Fruit fly (Drosophila melanogaster) whole organism, adult: ENCODE results near the gene Nph.

Source experiments
- CG1620 ChIP-seq: fragments of 200-800 bp; sonication (Bioruptor generic); optimal IDR thresholded peaks from 2 replicates; lab custom pipeline; 2016; ENCODE audit warnings: missing biosample characterization, missing genetic modification characterization
- CG33017 ChIP-seq: fragments of 200-800 bp; sonication (Bioruptor generic); optimal IDR thresholded peaks from 2 replicates; lab custom pipeline; 2018; ENCODE audit warnings: missing biosample characterization, mild to moderate bottlenecking, missing genetic modification characterization, moderate library complexity
- Clk ChIP-seq: fragments of 200-800 bp; sonication (Bioruptor generic); optimal IDR thresholded peaks from 2 replicates; lab custom pipeline; 2017; ENCODE audit warnings: missing biosample characterization, missing genetic modification characterization
- cic ChIP-seq: fragments of 200-800 bp; sonication (Bioruptor generic); optimal IDR thresholded peaks from 2 replicates; lab custom pipeline; 2017; ENCODE audit warnings: missing biosample characterization, mild to moderate bottlenecking, missing genetic modification characterization, moderate library complexity
- cnc ChIP-seq, 2 experiments: fragments of >200 bp; optimal IDR thresholded peaks; 2 replicates each; lab custom pipeline; 2017
- kay ChIP-seq: fragments of 200-800 bp; sonication (Bioruptor generic); peaks from one replicate; lab custom pipeline; 2016; ENCODE audit warnings: missing biosample characterization, missing genetic modification characterization, borderline replicate concordance
- pad ChIP-seq: fragments of 200-800 bp; sonication (Bioruptor generic); optimal IDR thresholded peaks from 3 replicates; lab custom pipeline; 2017; ENCODE audit warnings: missing biosample characterization, missing genetic modification characterization, mild to moderate bottlenecking, moderate library complexity, missing genetic modification reagents

DNA sequence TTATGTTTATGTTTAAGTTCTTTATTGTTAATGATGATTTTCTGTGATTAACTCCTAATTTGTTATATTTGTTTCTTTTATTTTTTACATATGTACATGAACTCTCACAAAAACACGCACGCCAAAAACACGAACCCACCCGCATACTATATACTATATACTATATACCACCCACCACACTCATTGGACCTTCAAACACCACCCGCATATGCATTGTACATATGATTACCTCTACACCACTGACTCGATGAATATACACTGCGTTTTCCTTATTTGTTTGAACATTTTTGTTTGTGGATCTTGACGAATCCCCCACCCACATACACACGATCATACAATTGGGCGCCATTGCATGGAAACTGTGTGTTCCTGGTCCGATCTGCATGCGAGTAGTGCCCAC is 27.6 kb upstream of the Nph start:
- TF ChIP-seq Clk (GFP tag; lab: Kevin White, UChicago) = no peak
- TF ChIP-seq kay = no peak
- no peak for TF ChIP-seq CG33017 (tag; lab: Kevin White, UChicago)
- TF ChIP-seq cnc (optimal IDR thresholded peaks at IDR 0.05; lab: Kevin White, UChicago) = no peak
- no peak for TF ChIP-seq pad (GFP tag; lab: Kevin White, UChicago)
- TF ChIP-seq cic = no peak
- no peak for TF ChIP-seq CG1620 (GFP tag; lab: Kevin White, UChicago)
